Worm (Caenorhabditis elegans) whole organism, L3 larva: ENCODE results near the gene Y37D8A.26.

Source experiments
- ama-1 ChIP-seq: fragments of 150-350 bp; optimal IDR thresholded peaks from 2 replicates; lab custom pipeline; 2018
- elt-2 ChIP-seq: sonication (generic microtip); optimal IDR thresholded peaks from 2 replicates; lab custom pipeline; 2016; ENCODE audit warnings: missing genetic modification reagents, mild to moderate bottlenecking, missing genetic modification characterization, missing compliant biosample characterization
- elt-3 ChIP-seq, 3 experiments: fragments of 150-350 bp in 1 of 3; sonication (generic microtip) in 2 of 3; optimal IDR thresholded peaks; 2 replicates in 2 of 3; 4 replicates in 1 of 3; lab custom pipeline; 2014 to 2017; ENCODE audit warnings: missing biosample characterization in 3 of 3, missing genetic modification characterization in 3 of 3
- lin-15B ChIP-seq: fragments of 150-350 bp; optimal IDR thresholded peaks from 2 replicates; lab custom pipeline; 2014; ENCODE audit warnings: missing biosample characterization, missing genetic modification characterization
- mml-1 ChIP-seq: fragments of 150-350 bp; sonication (generic microtip); optimal IDR thresholded peaks from 3 replicates; lab custom pipeline; 2014; ENCODE audit warnings: missing biosample characterization, missing genetic modification characterization
- nfya-1 ChIP-seq: sonication (generic microtip); optimal IDR thresholded peaks from 2 replicates; lab custom pipeline; 2017; ENCODE audit warnings: missing genetic modification characterization, mild to moderate bottlenecking, missing compliant biosample characterization, antibody characterized with exemption, moderate library complexity; ENCODE audit not compliant: insufficient read depth
- nhr-11 ChIP-seq: fragments of 150-350 bp; optimal IDR thresholded peaks from 2 replicates; lab custom pipeline; 2014; ENCODE audit warnings: missing biosample characterization, missing genetic modification characterization
- nhr-25 ChIP-seq: sonication (generic microtip); optimal IDR thresholded peaks from 2 replicates; lab custom pipeline; 2017; ENCODE audit warnings: missing biosample characterization, missing genetic modification characterization
- pqm-1 ChIP-seq: fragments of 150-350 bp; optimal IDR thresholded peaks from 2 replicates; lab custom pipeline; 2017; ENCODE audit warnings: missing biosample characterization, missing genetic modification characterization, inconsistent platforms
- tbx-2 ChIP-seq: sonication (generic microtip); optimal IDR thresholded peaks from 2 replicates; lab custom pipeline; 2016; ENCODE audit warnings: mild to moderate bottlenecking, missing genetic modification characterization, missing compliant biosample characterization
- zag-1 ChIP-seq: fragments of 150-350 bp; optimal IDR thresholded peaks from 2 replicates; lab custom pipeline; 2014; ENCODE audit warnings: missing biosample characterization, missing genetic modification characterization

- TF ChIP-seq nhr-11 (tag; lab: Kevin White, UChicago): no peak
- TF ChIP-seq tbx-2 (tag; lab: Kevin White, UChicago): no peak
- no peak for TF ChIP-seq lin-15B
- TF ChIP-seq elt-3 (tag; optimal IDR thresholded peaks at IDR 0.05; lab: Kevin White, UChicago): no peak
- TF ChIP-seq ama-1 (lab: Kevin White, UChicago): no peak
- no peak for TF ChIP-seq mml-1 (tag; lab: Kevin White, UChicago)
- peak; percentile 53 for TF ChIP-seq elt-2 (tag; lab: Kevin White, UChicago)
- no peak for TF ChIP-seq nhr-25 (tag; lab: Kevin White, UChicago)
- TF ChIP-seq zag-1 (tag; lab: Kevin White, UChicago): no peak
- TF ChIP-seq nfya-1: no peak
- no peak for TF ChIP-seq pqm-1 (tag; lab: Kevin White, UChicago)
Observed at ce11 chrIII:12833079-12833478, 23.4 kb downstream of the Y37D8A.26 start.
